Worm (Caenorhabditis elegans) whole organism, L4/young adult: ENCODE results near the gene bcf-1.

Experiments
- W03F9.2 ChIP-seq: fragments of 150-350 bp; optimal IDR thresholded peaks from 2 replicates; lab custom pipeline; 2014; ENCODE audit warnings: missing biosample characterization, missing genetic modification characterization
- dao-5 ChIP-seq: sonication (generic microtip); optimal IDR thresholded peaks from 2 replicates; lab custom pipeline; 2016; ENCODE audit warnings: missing genotype, missing genetic modification characterization, moderate library complexity, missing compliant biosample characterization
- him-1 ChIP-seq: sonication (generic microtip); optimal IDR thresholded peaks from 2 replicates; lab custom pipeline; 2016; ENCODE audit warnings: missing genotype, missing genetic modification reagents, missing genetic modification characterization, missing compliant biosample characterization

DNA sequence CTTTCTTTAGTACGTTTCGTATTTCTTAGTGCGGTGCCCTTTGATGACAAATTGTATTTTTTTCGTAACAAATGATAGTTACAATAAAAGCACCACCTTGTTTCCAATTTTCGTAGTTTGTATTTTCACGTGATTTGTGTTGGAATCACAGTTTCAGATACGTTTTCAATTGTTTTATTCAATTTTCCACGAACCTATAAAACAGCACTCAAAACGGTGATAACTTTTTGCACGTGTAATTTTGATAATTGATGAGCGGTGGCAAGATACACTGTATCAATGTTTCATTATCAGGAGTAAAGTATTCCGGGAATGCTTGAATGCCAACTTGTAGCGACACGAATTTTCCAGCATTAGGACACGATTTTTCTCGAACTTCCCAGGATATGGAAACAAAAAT lies 2.6 kb upstream of the bcf-1 start:
- no peak for TF ChIP-seq him-1 (tag; lab: Kevin White, UChicago)
- no peak for TF ChIP-seq dao-5 (tag; lab: Kevin White, UChicago)
- no peak for TF ChIP-seq W03F9.2 (tag; lab: Kevin White, UChicago)
